Worm (Caenorhabditis elegans) whole organism, mixed stage, embryonic: Measurements from ENCODE around the gene jun-1.

Experiments
- blmp-1 ChIP-seq: fragments of 150-350 bp; optimal IDR thresholded peaks from 2 replicates; lab custom pipeline; 2014; ENCODE audit warnings: missing biosample characterization, missing genetic modification characterization
- lin-13 ChIP-seq: fragments of 150-350 bp; optimal IDR thresholded peaks from 2 replicates; lab custom pipeline; 2014; ENCODE audit warnings: missing biosample characterization, missing genetic modification characterization
- lsy-2 ChIP-seq: fragments of 150-350 bp; optimal IDR thresholded peaks from 2 replicates; lab custom pipeline; 2014; ENCODE audit warnings: missing biosample characterization, missing genetic modification characterization
- mab-5 ChIP-seq: fragments of 150-350 bp; optimal IDR thresholded peaks from 2 replicates; lab custom pipeline; 2014; ENCODE audit warnings: missing biosample characterization, missing genetic modification characterization
- nhr-237 ChIP-seq: fragments of 150-350 bp; optimal IDR thresholded peaks from 2 replicates; lab custom pipeline; 2014; ENCODE audit warnings: missing biosample characterization, missing genetic modification characterization
- nhr-76 ChIP-seq: sonication (generic microtip); optimal IDR thresholded peaks from 2 replicates; lab custom pipeline; 2017; ENCODE audit warnings: missing biosample characterization, missing genetic modification characterization
- snpc-4 ChIP-seq: fragments of 150-350 bp; optimal IDR thresholded peaks from 2 replicates; lab custom pipeline; 2014; ENCODE audit warnings: missing biosample characterization, missing genetic modification characterization
- tbx-8 ChIP-seq: fragments of 200-800 bp; sonication (Bioruptor generic); optimal IDR thresholded peaks from 2 replicates; lab custom pipeline; 2018; ENCODE audit warnings: mild to moderate bottlenecking, missing genetic modification characterization, moderate library complexity, missing compliant biosample characterization
- unc-62 ChIP-seq: fragments of 150-350 bp; optimal IDR thresholded peaks from 2 replicates; lab custom pipeline; 2014; ENCODE audit warnings: missing biosample characterization, missing genetic modification reagents, missing genetic modification characterization
- zip-8 ChIP-seq: fragments of 150-350 bp; optimal IDR thresholded peaks from 2 replicates; lab custom pipeline; 2014; ENCODE audit warnings: missing biosample characterization, missing genetic modification characterization
- ztf-11 ChIP-seq: fragments of 150-350 bp; optimal IDR thresholded peaks from 2 replicates; lab custom pipeline; 2014; ENCODE audit warnings: missing biosample characterization, missing genetic modification characterization

DNA sequence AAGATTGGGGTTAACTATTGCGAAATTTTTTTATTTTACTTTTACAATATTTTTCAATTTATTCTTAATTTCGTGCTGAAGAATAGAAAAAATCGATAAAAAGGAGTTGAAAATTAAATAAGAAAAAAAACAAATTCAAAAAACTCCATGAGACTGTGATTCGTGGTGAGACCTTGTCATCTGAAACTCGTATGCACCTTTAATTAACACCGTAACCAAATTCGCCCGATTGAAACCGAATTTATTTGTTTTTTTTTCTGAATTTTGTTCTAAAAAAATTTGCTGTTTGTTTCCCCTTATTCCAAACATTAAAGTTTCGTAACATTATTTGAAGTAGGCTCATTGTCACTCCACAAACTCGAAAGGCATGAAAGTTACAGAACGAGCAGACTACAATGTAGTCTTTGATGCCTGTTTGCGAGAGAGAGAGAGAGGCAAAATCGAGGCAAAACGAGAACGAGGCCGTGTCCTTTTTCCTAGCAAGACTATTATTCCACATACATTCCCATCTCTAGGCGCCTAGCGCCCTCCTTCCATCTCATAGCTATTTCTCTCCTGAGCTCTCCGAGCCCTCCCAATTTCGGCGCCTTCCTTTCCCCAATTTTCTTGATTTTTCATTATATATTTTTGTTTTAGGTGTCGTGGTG is 3.9 kb upstream of the jun-1 start, which contains the start of gene T24H10.4:
- TF ChIP-seq unc-62 (GFP tag; lab: Kevin White, UChicago) (no peak), tbx-8 (GFP tag; lab: Kevin White, UChicago) (no peak), nhr-237 (tag; lab: Kevin White, UChicago) (no peak), zip-8 (tag; lab: Kevin White, UChicago) (no peak), ztf-11 (tag; lab: Kevin White, UChicago) (no peak), lsy-2 (tag; lab: Kevin White, UChicago) (no peak), mab-5 (tag; lab: Kevin White, UChicago) (no peak), snpc-4 (no peak), blmp-1 (tag; lab: Kevin White, UChicago) (no peak), nhr-76 (no peak), lin-13 (tag; lab: Kevin White, UChicago) (no peak)
